Worm (Caenorhabditis elegans): Measurements from ENCODE around the gene zmp-1.

ce11 chrIII:5884459-5884858, 48.3 kb downstream of the zmp-1 start:
- TF ChIP-seq elt-1 (tag; optimal IDR thresholded peaks at IDR 0.05; ENCODE audit: borderline replicate concordance, insufficient read depth), result no peak
- TF ChIP-seq nhr-237 (tag; optimal IDR thresholded peaks at IDR 0.05), result no peak
- no peak for TF ChIP-seq nhr-76 (tag; optimal IDR thresholded peaks at IDR 0.05)

Data from whole organism, mixed stage, embryonic.